Worm (Caenorhabditis elegans) whole organism, mixed stage, embryonic: Measurements from ENCODE around the gene arrd-9.

Experiments
- hlh-1 ChIP-seq: fragments of 150-350 bp; optimal IDR thresholded peaks from 2 replicates; lab custom pipeline; 2014; ENCODE audit warnings: missing biosample characterization, missing genetic modification reagents, missing genetic modification characterization
- lin-13 ChIP-seq: fragments of 150-350 bp; optimal IDR thresholded peaks from 2 replicates; lab custom pipeline; 2014; ENCODE audit warnings: missing biosample characterization, missing genetic modification characterization
- lin-32 ChIP-seq: fragments of 200-800 bp; sonication (Bioruptor generic); optimal IDR thresholded peaks from 2 replicates; lab custom pipeline; 2018; ENCODE audit warnings: mild to moderate bottlenecking, missing genetic modification characterization, missing compliant biosample characterization
- mab-5 ChIP-seq: fragments of 150-350 bp; optimal IDR thresholded peaks from 2 replicates; lab custom pipeline; 2014; ENCODE audit warnings: missing biosample characterization, missing genetic modification characterization
- mep-1 ChIP-seq: fragments of 150-350 bp; optimal IDR thresholded peaks from 2 replicates; lab custom pipeline; 2017; ENCODE audit warnings: missing biosample characterization, missing genetic modification reagents, missing genetic modification characterization, inconsistent platforms
- nhr-237 ChIP-seq: fragments of 150-350 bp; optimal IDR thresholded peaks from 2 replicates; lab custom pipeline; 2014; ENCODE audit warnings: missing biosample characterization, missing genetic modification characterization
- nhr-76 ChIP-seq: sonication (generic microtip); optimal IDR thresholded peaks from 2 replicates; lab custom pipeline; 2017; ENCODE audit warnings: missing biosample characterization, missing genetic modification characterization
- snpc-4 ChIP-seq: fragments of 150-350 bp; optimal IDR thresholded peaks from 2 replicates; lab custom pipeline; 2014; ENCODE audit warnings: missing biosample characterization, missing genetic modification characterization
- tbx-8 ChIP-seq: fragments of 200-800 bp; sonication (Bioruptor generic); optimal IDR thresholded peaks from 2 replicates; lab custom pipeline; 2018; ENCODE audit warnings: mild to moderate bottlenecking, missing genetic modification characterization, moderate library complexity, missing compliant biosample characterization
- unc-39 ChIP-seq: fragments of 150-350 bp; optimal IDR thresholded peaks from 2 replicates; lab custom pipeline; 2014; ENCODE audit warnings: missing biosample characterization, missing genetic modification characterization
- unc-62 ChIP-seq: fragments of 150-350 bp; optimal IDR thresholded peaks from 2 replicates; lab custom pipeline; 2014; ENCODE audit warnings: missing biosample characterization, missing genetic modification reagents, missing genetic modification characterization

- TF ChIP-seq hlh-1 (tag; lab: Kevin White, UChicago) (no peak), tbx-8 (no peak), nhr-76 (no peak), mep-1 (no peak), snpc-4 (tag; lab: Kevin White, UChicago) (no peak), lin-13 (tag; lab: Kevin White, UChicago) (no peak), lin-32 (GFP tag; lab: Kevin White, UChicago) (no peak), mab-5 (tag; lab: Kevin White, UChicago) (no peak), unc-62 (GFP tag; lab: Kevin White, UChicago) (no peak), unc-39 (no peak), nhr-237 (tag; lab: Kevin White, UChicago) (no peak)
These were observed 13.7 kb downstream of the arrd-9 start, which contains the start of gene srg-16 for ce11 chrII:12467047-12467446.
